Worm (Caenorhabditis elegans) whole organism, L4/young adult: ENCODE measurements around the gene ZK121.2.

ENCODE experiments used
- W03F9.2 ChIP-seq: fragments of 150-350 bp; optimal IDR thresholded peaks from 2 replicates; lab custom pipeline; 2014; ENCODE audit warnings: missing biosample characterization, missing genetic modification characterization
- dao-5 ChIP-seq: sonication (generic microtip); optimal IDR thresholded peaks from 2 replicates; lab custom pipeline; 2016; ENCODE audit warnings: missing genotype, missing genetic modification characterization, moderate library complexity, missing compliant biosample characterization
- him-1 ChIP-seq: sonication (generic microtip); optimal IDR thresholded peaks from 2 replicates; lab custom pipeline; 2016; ENCODE audit warnings: missing genotype, missing genetic modification reagents, missing genetic modification characterization, missing compliant biosample characterization

- no peak for TF ChIP-seq him-1
- no peak for TF ChIP-seq dao-5
- TF ChIP-seq W03F9.2 (tag; lab: Kevin White, UChicago) = no peak
Observed at ce11 chrIII:5326323-5326722, 15.2 kb upstream of the ZK121.2 start, which contains the start of gene sorf-2.
